Fruit fly (Drosophila melanogaster): ENCODE measurements around the gene Sac1.

The Sac1 gene

dm6 chr3L:1204674-1205547 is 42.7 kb upstream of the Sac1 start, which contains the start of gene CG9119 (continued):
- TF ChIP-seq CG3838 (GFP tag; optimal IDR thresholded peaks at IDR 0.05), result no peak
- TF ChIP-seq mam (GFP tag; optimal IDR thresholded peaks at IDR 0.05), result peak; percentile 80
- TF ChIP-seq Lim3 (GFP tag; IDR thresholded peaks at IDR 0.05), result peak; percentile 39; the same call in 1 of the 2 replicates
- peak; percentile 56; the same call in 1 of the 2 replicates for TF ChIP-seq CG9932 (GFP tag; IDR thresholded peaks at IDR 0.05)
- peak; percentile 76 for TF ChIP-seq Fer1 (GFP tag; optimal IDR thresholded peaks at IDR 0.05)
- TF ChIP-seq Eip74EF (GFP tag; optimal IDR thresholded peaks at IDR 0.05), result peak in 1 of 2 experiments; percentile 45
- no peak for TF ChIP-seq CG7963 (GFP tag; IDR thresholded peaks at IDR 0.05; ENCODE audit: partially characterized antibody)
- peak; percentile 53 for TF ChIP-seq scrt (GFP tag; optimal IDR thresholded peaks at IDR 0.05)
- TF ChIP-seq CG6175 (GFP tag; IDR thresholded peaks at IDR 0.05), result no peak
- TF ChIP-seq Dbx (GFP tag; IDR thresholded peaks at IDR 0.05), result peak; percentile 55; the same call in 1 of the 3 replicates
- TF ChIP-seq gsb-n (tag; optimal IDR thresholded peaks at IDR 0.05), result peak; percentile 66
- TF ChIP-seq kni (GFP tag; optimal IDR thresholded peaks at IDR 0.05), result peak; percentile 49
- TF ChIP-seq Dip2 (GFP tag; IDR thresholded peaks at IDR 0.05), result peak; percentile 11; the same call in 1 of the 2 replicates
- peak; percentile 78 for TF ChIP-seq Hmr (GFP tag; optimal IDR thresholded peaks at IDR 0.05)
- TF ChIP-seq CG11456 (GFP tag; IDR thresholded peaks at IDR 0.05), result peak; percentile 65; the same call in 1 of the 3 replicates
- TF ChIP-seq CG11398 (GFP tag; optimal IDR thresholded peaks at IDR 0.05), result no peak
- no peak for TF ChIP-seq CG15479 (GFP tag; optimal IDR thresholded peaks at IDR 0.05)
- peak; percentile 95 for TF ChIP-seq Ets65A (GFP tag)
- no peak for TF ChIP-seq CG1832 (GFP tag; optimal IDR thresholded peaks at IDR 0.05)
- TF ChIP-seq shn (GFP tag; optimal IDR thresholded peaks at IDR 0.05), result peak; percentile 75
- TF ChIP-seq NC2α (GFP tag; optimal IDR thresholded peaks at IDR 0.05), result peak; percentile 21
- peak; percentile 82 for TF ChIP-seq ERR (GFP tag; optimal IDR thresholded peaks at IDR 0.05)
- peak; percentile 75 for TF ChIP-seq Meics (GFP tag; optimal IDR thresholded peaks at IDR 0.05)
- peak; percentile 35 for TF ChIP-seq ATbp (GFP tag; optimal IDR thresholded peaks at IDR 0.05)
- TF ChIP-seq tap (tag; optimal IDR thresholded peaks at IDR 0.05), result peak; percentile 49
- peak; percentile 64 for TF ChIP-seq CG30403 (GFP tag; optimal IDR thresholded peaks at IDR 0.05)
- TF ChIP-seq psq (GFP tag; optimal IDR thresholded peaks at IDR 0.05), result no peak
- TF ChIP-seq ac (GFP tag; optimal IDR thresholded peaks at IDR 0.05), result no peak
- no peak for TF ChIP-seq Nf-YA (GFP tag; IDR thresholded peaks at IDR 0.05)
- TF ChIP-seq ems (GFP tag; optimal IDR thresholded peaks at IDR 0.05), result peak; percentile 35
- no peak for TF ChIP-seq bigmax (GFP tag; optimal IDR thresholded peaks at IDR 0.05)
- TF ChIP-seq Mad (GFP tag; optimal IDR thresholded peaks at IDR 0.05), result peak; percentile 30
- TF ChIP-seq CG10274 (GFP tag; optimal IDR thresholded peaks at IDR 0.05), result peak; percentile 55
- TF ChIP-seq cwo (GFP tag; optimal IDR thresholded peaks at IDR 0.05), result peak; percentile 93
- no peak for TF ChIP-seq CG8290 (GFP tag; optimal IDR thresholded peaks at IDR 0.05)
- peak in 1 of 2 experiments; percentile 35 for TF ChIP-seq CG8290 (tag; optimal IDR thresholded peaks at IDR 0.05)
- 0 out of 2 replicates have a peak, but pooled peaks have one; percentile 13 for TF ChIP-seq peb (GFP tag; IDR thresholded peaks at IDR 0.05)
- TF ChIP-seq CG14014 (GFP tag; IDR thresholded peaks at IDR 0.05), result peak; percentile 55; the same call in 1 of the 2 replicates
- TF ChIP-seq CG6254 (GFP tag; optimal IDR thresholded peaks at IDR 0.05), result peak; percentile 88
- TF ChIP-seq CG4424 (GFP tag; optimal IDR thresholded peaks at IDR 0.05), result peak; percentile 38
- TF ChIP-seq Sox100B (GFP tag; optimal IDR thresholded peaks at IDR 0.05), result peak; percentile 71
- TF ChIP-seq ttk (GFP tag; IDR thresholded peaks at IDR 0.05), result peak; percentile 34; the same call in 1 of the 2 replicates
- peak; percentile 73 for TF ChIP-seq CoRest (tag; optimal IDR thresholded peaks at IDR 0.05)
- peak; percentile 70 for TF ChIP-seq lmd (GFP tag; IDR thresholded peaks at IDR 0.05)
- peak; percentile 66 for TF ChIP-seq CG1233 (GFP tag; optimal IDR thresholded peaks at IDR 0.05)
- no peak; the same call in 1 of the 2 replicates for TF ChIP-seq CG32772 (GFP tag; IDR thresholded peaks at IDR 0.05)
- TF ChIP-seq CG1529 (GFP tag; optimal IDR thresholded peaks at IDR 0.05), result peak; percentile 18
- 0 out of 3 replicates have a peak, but pooled peaks have one; percentile 24 for TF ChIP-seq CG2889 (GFP tag; IDR thresholded peaks at IDR 0.05)
- peak; percentile 61 for TF ChIP-seq CG13296 (GFP tag; optimal IDR thresholded peaks at IDR 0.05)

Data from whole organism, embryonic.